Fruit fly (Drosophila melanogaster) whole organism, prepupa: ENCODE measurements around the gene bol.

Source experiments
- Blimp-1 ChIP-seq: fragments of 200-800 bp; sonication (Bioruptor generic); optimal IDR thresholded peaks from 3 replicates; lab custom pipeline; 2017; ENCODE audit warnings: missing biosample characterization, missing genetic modification characterization, mild to moderate bottlenecking, moderate library complexity, missing genetic modification reagents
- CG10631 ChIP-seq: fragments of 200-800 bp; sonication (Bioruptor generic); optimal IDR thresholded peaks from 2 replicates; lab custom pipeline; 2016; ENCODE audit warnings: missing biosample characterization, missing genetic modification characterization
- CG11294 ChIP-seq: fragments of 200-800 bp; sonication (Bioruptor generic); IDR thresholded peaks from 2 replicates; pipeline ENCODE4 v1.3.6; 2022; ENCODE audit warnings: missing biosample characterization, missing genetic modification characterization
- CG11762 ChIP-seq: fragments of 200-800 bp; sonication (Bioruptor generic); optimal IDR thresholded peaks from 3 replicates; lab custom pipeline; 2016; ENCODE audit warnings: missing biosample characterization, missing genetic modification characterization; ENCODE audit not compliant: insufficient read depth
- CG11902 ChIP-seq: fragments of 200-800 bp; sonication (Bioruptor generic); optimal IDR thresholded peaks from 3 replicates; lab custom pipeline; 2016; ENCODE audit warnings: missing biosample characterization, missing genetic modification characterization
- CG1621 ChIP-seq: fragments of 200-800 bp; sonication (Bioruptor generic); optimal IDR thresholded peaks from 3 replicates; lab custom pipeline; 2018; ENCODE audit warnings: missing biosample characterization, mild to moderate bottlenecking, missing genetic modification characterization
- CG16779 ChIP-seq: fragments of 200-800 bp; sonication (Bioruptor generic); optimal IDR thresholded peaks from 3 replicates; lab custom pipeline; 2017; ENCODE audit warnings: missing biosample characterization, mild to moderate bottlenecking, missing genetic modification characterization
- CG3032 ChIP-seq: fragments of 200-800 bp; optimal IDR thresholded peaks from 2 replicates; lab custom pipeline; 2019; ENCODE audit warnings: missing biosample characterization, mild to moderate bottlenecking, missing genetic modification characterization, moderate library complexity
- CG32006 ChIP-seq: fragments of 200-800 bp; sonication (Bioruptor generic); optimal IDR thresholded peaks from 3 replicates; lab custom pipeline; 2017; ENCODE audit warnings: missing biosample characterization, mild to moderate bottlenecking, missing genetic modification characterization
- CG34406 ChIP-seq: fragments of 200-800 bp; sonication (Bioruptor generic); optimal IDR thresholded peaks from 3 replicates; lab custom pipeline; 2016; ENCODE audit warnings: missing biosample characterization, missing genetic modification characterization
- CG3919 ChIP-seq: fragments of 200-800 bp; sonication (Bioruptor generic); optimal IDR thresholded peaks from 3 replicates; lab custom pipeline; 2016; ENCODE audit warnings: missing biosample characterization, missing genetic modification characterization
- CG6163 ChIP-seq: fragments of 200-800 bp; sonication (Bioruptor generic); IDR thresholded peaks from 3 replicates; pipeline ENCODE4 v1.3.6; 2022; ENCODE audit warnings: missing biosample characterization, missing genetic modification characterization
- CG6276 ChIP-seq: fragments of 200-800 bp; sonication (Bioruptor generic); optimal IDR thresholded peaks from 2 replicates; lab custom pipeline; 2017; ENCODE audit warnings: missing biosample characterization, mild to moderate bottlenecking, missing genetic modification characterization
- CG6792 ChIP-seq: fragments of 200-800 bp; sonication (Bioruptor generic); optimal IDR thresholded peaks from 3 replicates; lab custom pipeline; 2016; ENCODE audit warnings: missing biosample characterization, missing genetic modification characterization
- CG6808 ChIP-seq: fragments of 200-800 bp; sonication (Bioruptor generic); optimal IDR thresholded peaks from 3 replicates; lab custom pipeline; 2017; ENCODE audit warnings: missing biosample characterization, missing genetic modification characterization, mild to moderate bottlenecking, moderate library complexity, missing genetic modification reagents
- CG7368 ChIP-seq: fragments of 200-800 bp; sonication (Bioruptor generic); optimal IDR thresholded peaks from 3 replicates; lab custom pipeline; 2016; ENCODE audit warnings: missing biosample characterization, missing genetic modification characterization
- CG8319 ChIP-seq: fragments of 200-800 bp; sonication (Bioruptor generic); optimal IDR thresholded peaks from 3 replicates; lab custom pipeline; 2016; ENCODE audit warnings: missing biosample characterization, missing genetic modification characterization
- CG8632 ChIP-seq: fragments of 200-800 bp; sonication (Bioruptor generic); optimal IDR thresholded peaks from 3 replicates; lab custom pipeline; 2016; ENCODE audit warnings: missing biosample characterization, missing genetic modification characterization
- CG9139 ChIP-seq: fragments of 200-800 bp; sonication (Bioruptor generic); optimal IDR thresholded peaks from 3 replicates; lab custom pipeline; 2017; ENCODE audit warnings: missing biosample characterization, mild to moderate bottlenecking, missing genetic modification characterization
- Eip93F ChIP-seq: fragments of 200-800 bp; sonication (Bioruptor generic); optimal IDR thresholded peaks from 2 replicates; lab custom pipeline; 2016; ENCODE audit warnings: missing biosample characterization, mild to moderate bottlenecking, missing genetic modification characterization
- Ets21C ChIP-seq: fragments of 200-800 bp; sonication (Bioruptor generic); optimal IDR thresholded peaks from 3 replicates; lab custom pipeline; 2016; ENCODE audit warnings: missing biosample characterization, missing genetic modification characterization
- Ets96B ChIP-seq: fragments of 200-800 bp; optimal IDR thresholded peaks from 2 replicates; lab custom pipeline; 2019; ENCODE audit warnings: missing biosample characterization, mild to moderate bottlenecking, missing genetic modification characterization, moderate library complexity
- Gug ChIP-seq: fragments of 200-800 bp; sonication (Bioruptor generic); IDR thresholded peaks from 2 replicates; pipeline ENCODE4 v1.3.6; 2022; ENCODE audit warnings: missing biosample characterization, missing genetic modification characterization
- Hr39 ChIP-seq: fragments of 200-800 bp; sonication (Bioruptor generic); optimal IDR thresholded peaks from 2 replicates; lab custom pipeline; 2016; ENCODE audit warnings: missing biosample characterization, missing genetic modification characterization
- Hr4 ChIP-seq: fragments of 200-800 bp; sonication (Bioruptor generic); optimal IDR thresholded peaks from 3 replicates; lab custom pipeline; 2016; ENCODE audit warnings: missing biosample characterization, missing genetic modification characterization
- Lpt ChIP-seq: fragments of 200-800 bp; sonication (Bioruptor generic); optimal IDR thresholded peaks from 3 replicates; lab custom pipeline; 2016; ENCODE audit warnings: missing biosample characterization, missing genetic modification characterization
- Met ChIP-seq: fragments of 200-800 bp; sonication (Bioruptor generic); optimal IDR thresholded peaks from 3 replicates; lab custom pipeline; 2016; ENCODE audit warnings: missing biosample characterization, missing genetic modification characterization
- Sox102F ChIP-seq: fragments of 200-800 bp; sonication (Bioruptor generic); optimal IDR thresholded peaks from 2 replicates; lab custom pipeline; 2016; ENCODE audit warnings: missing biosample characterization, mild to moderate bottlenecking, missing genetic modification characterization
- Sox14 ChIP-seq: fragments of 200-800 bp; sonication (Bioruptor generic); optimal IDR thresholded peaks from 3 replicates; lab custom pipeline; 2016; ENCODE audit warnings: missing biosample characterization, missing genetic modification characterization
- Sox15 ChIP-seq: fragments of 200-800 bp; sonication (Bioruptor generic); optimal IDR thresholded peaks from 3 replicates; lab custom pipeline; 2016; ENCODE audit warnings: missing biosample characterization, missing genetic modification characterization
- achi ChIP-seq: fragments of 200-800 bp; sonication (Bioruptor generic); optimal IDR thresholded peaks from 3 replicates; lab custom pipeline; 2016; ENCODE audit warnings: missing biosample characterization, missing genetic modification characterization
- acj6 ChIP-seq: fragments of 200-800 bp; sonication (Bioruptor generic); optimal IDR thresholded peaks from 3 replicates; lab custom pipeline; 2016; ENCODE audit warnings: missing biosample characterization, missing genetic modification characterization
- cyc ChIP-seq: fragments of 200-800 bp; sonication (Bioruptor generic); optimal IDR thresholded peaks from 3 replicates; lab custom pipeline; 2016; ENCODE audit warnings: missing biosample characterization, missing genetic modification characterization
- dac ChIP-seq: fragments of 200-800 bp; sonication (Bioruptor generic); optimal IDR thresholded peaks from 2 replicates; lab custom pipeline; 2017; ENCODE audit warnings: missing biosample characterization, mild to moderate bottlenecking, missing genetic modification characterization
- dsx ChIP-seq: fragments of 200-800 bp; optimal IDR thresholded peaks from 3 replicates; lab custom pipeline; 2019; ENCODE audit warnings: missing biosample characterization, mild to moderate bottlenecking, missing genetic modification characterization, moderate library complexity; ENCODE audit not compliant: poor library complexity, severe bottlenecking
- fd59A ChIP-seq: fragments of 200-800 bp; sonication (Bioruptor generic); optimal IDR thresholded peaks from 2 replicates; lab custom pipeline; 2017; ENCODE audit warnings: missing biosample characterization, mild to moderate bottlenecking, missing genetic modification characterization, missing genetic modification reagents
- fd85E ChIP-seq: fragments of 200-800 bp; sonication (Bioruptor generic); optimal IDR thresholded peaks from 3 replicates; lab custom pipeline; 2016; ENCODE audit warnings: missing biosample characterization, missing genetic modification characterization
- fkh ChIP-seq: fragments of 200-800 bp; sonication (Bioruptor generic); optimal IDR thresholded peaks from 3 replicates; lab custom pipeline; 2017; ENCODE audit warnings: missing biosample characterization, mild to moderate bottlenecking, missing genetic modification characterization, moderate library complexity
- lz ChIP-seq: fragments of 200-800 bp; sonication (Bioruptor generic); optimal IDR thresholded peaks from 3 replicates; lab custom pipeline; 2016; ENCODE audit warnings: missing biosample characterization, missing genetic modification characterization
- net ChIP-seq: fragments of 200-800 bp; sonication (Bioruptor generic); optimal IDR thresholded peaks from 3 replicates; lab custom pipeline; 2016; ENCODE audit warnings: missing biosample characterization, missing genetic modification characterization
- pdm3 ChIP-seq: fragments of 200-800 bp; sonication (Bioruptor generic); optimal IDR thresholded peaks from 3 replicates; lab custom pipeline; 2016; ENCODE audit warnings: missing biosample characterization, missing genetic modification characterization
- salr ChIP-seq, 2 experiments: fragments of 200-800 bp; sonication (Bioruptor generic); optimal IDR thresholded peaks; 3 replicates each; lab custom pipeline; 2016 to 2018; ENCODE audit warnings: missing biosample characterization in 2 of 2, missing genetic modification characterization in 2 of 2, mild to moderate bottlenecking in 1 of 2
- spab ChIP-seq: fragments of 200-800 bp; sonication (Bioruptor generic); optimal IDR thresholded peaks from 2 replicates; lab custom pipeline; 2017; ENCODE audit warnings: missing biosample characterization, mild to moderate bottlenecking, missing genetic modification characterization, missing genetic modification reagents
- ss ChIP-seq, 2 experiments: fragments of 200-800 bp; sonication (Bioruptor generic); optimal IDR thresholded peaks; 2 replicates in 1 of 2; 3 replicates in 1 of 2; lab custom pipeline; 2017 to 2018; ENCODE audit warnings: mild to moderate bottlenecking in 2 of 2, missing biosample characterization in 2 of 2, missing genetic modification characterization in 2 of 2, moderate library complexity in 1 of 2
- svp ChIP-seq: fragments of 200-800 bp; sonication (Bioruptor generic); peaks from one replicate; lab custom pipeline; 2016; ENCODE audit warnings: missing biosample characterization, missing genetic modification characterization

bol gene

DNA sequence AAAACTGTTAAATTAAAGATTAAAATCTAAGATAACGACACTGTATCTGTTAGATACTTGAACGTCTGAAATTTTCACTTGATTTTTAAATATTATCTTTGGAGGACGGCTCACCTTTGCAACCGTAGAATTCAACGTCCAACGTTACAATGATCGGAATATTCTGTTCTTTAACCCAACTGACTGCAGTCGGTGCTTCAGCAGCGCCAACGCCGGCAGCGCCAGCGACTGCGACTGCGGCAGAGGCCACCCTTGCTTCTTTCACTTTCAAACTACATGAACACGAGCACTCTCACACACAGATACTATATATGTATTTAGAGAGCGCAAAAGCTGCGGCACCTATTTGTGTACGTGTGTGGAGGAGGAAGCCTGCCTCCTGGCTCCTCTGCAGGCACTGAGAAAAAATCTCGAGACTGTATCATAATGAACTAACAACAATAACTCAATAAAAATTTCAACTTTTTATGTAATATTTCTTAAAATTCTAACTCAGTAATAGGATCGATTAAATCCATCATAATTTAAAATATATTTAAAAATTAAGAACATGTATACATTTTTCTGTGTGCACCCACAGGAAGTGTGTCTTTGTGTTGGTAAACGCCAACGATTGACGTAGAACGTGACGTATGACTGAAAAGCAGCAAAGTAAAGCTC, 76.6 kb downstream of the bol start (continued):
- TF ChIP-seq CG6808 (GFP tag; lab: Kevin White, UChicago), result peak; percentile 95
- peak; percentile 98 for TF ChIP-seq ss (GFP tag; optimal IDR thresholded peaks at IDR 0.05; lab: Kevin White, UChicago)
- TF ChIP-seq svp (GFP tag; lab: Kevin White, UChicago), result peak; percentile 98
- peak; percentile 95 for TF ChIP-seq net (GFP tag; lab: Kevin White, UChicago)
- TF ChIP-seq spab, result peak; percentile 97
- peak; percentile 97 for TF ChIP-seq CG32006 (GFP tag; lab: Kevin White, UChicago)
- peak; percentile 96 for TF ChIP-seq Met
- TF ChIP-seq Gug, result peak; percentile 96
- peak; percentile 98 for TF ChIP-seq acj6 (GFP tag; lab: Kevin White, UChicago)
- TF ChIP-seq CG34406 (GFP tag; lab: Kevin White, UChicago), result peak; percentile 97
- TF ChIP-seq Hr4, result peak; percentile 95
- peak; percentile 94 for TF ChIP-seq dac
- peak; percentile 92 for TF ChIP-seq CG11902
- peak; percentile 96 for TF ChIP-seq Sox102F (GFP tag; lab: Kevin White, UChicago)
- TF ChIP-seq Sox14, result peak; percentile 93
- TF ChIP-seq lz (GFP tag; lab: Kevin White, UChicago), result peak; percentile 95
- TF ChIP-seq cyc (GFP tag; lab: Kevin White, UChicago), result peak; percentile 94
- peak; percentile 94 for TF ChIP-seq CG11762 (GFP tag; lab: Kevin White, UChicago)
- TF ChIP-seq fd59A, result peak; percentile 97
- peak; percentile 98 for TF ChIP-seq Ets96B (tag; lab: Kevin White, UChicago)
- peak; percentile 97 for TF ChIP-seq CG6792
- peak; percentile 94 for TF ChIP-seq CG8319 (GFP tag; lab: Kevin White, UChicago)
- peak; percentile 95 for TF ChIP-seq CG16779 (tag; lab: Kevin White, UChicago)
- peak; percentile 94 for TF ChIP-seq CG6276 (GFP tag; lab: Kevin White, UChicago)
- TF ChIP-seq CG9139 (GFP tag; lab: Kevin White, UChicago), result peak; percentile 95
- TF ChIP-seq achi (GFP tag; lab: Kevin White, UChicago), result peak; percentile 97
- peak; percentile 95 for TF ChIP-seq CG7368 (GFP tag; lab: Kevin White, UChicago)

DNA sequence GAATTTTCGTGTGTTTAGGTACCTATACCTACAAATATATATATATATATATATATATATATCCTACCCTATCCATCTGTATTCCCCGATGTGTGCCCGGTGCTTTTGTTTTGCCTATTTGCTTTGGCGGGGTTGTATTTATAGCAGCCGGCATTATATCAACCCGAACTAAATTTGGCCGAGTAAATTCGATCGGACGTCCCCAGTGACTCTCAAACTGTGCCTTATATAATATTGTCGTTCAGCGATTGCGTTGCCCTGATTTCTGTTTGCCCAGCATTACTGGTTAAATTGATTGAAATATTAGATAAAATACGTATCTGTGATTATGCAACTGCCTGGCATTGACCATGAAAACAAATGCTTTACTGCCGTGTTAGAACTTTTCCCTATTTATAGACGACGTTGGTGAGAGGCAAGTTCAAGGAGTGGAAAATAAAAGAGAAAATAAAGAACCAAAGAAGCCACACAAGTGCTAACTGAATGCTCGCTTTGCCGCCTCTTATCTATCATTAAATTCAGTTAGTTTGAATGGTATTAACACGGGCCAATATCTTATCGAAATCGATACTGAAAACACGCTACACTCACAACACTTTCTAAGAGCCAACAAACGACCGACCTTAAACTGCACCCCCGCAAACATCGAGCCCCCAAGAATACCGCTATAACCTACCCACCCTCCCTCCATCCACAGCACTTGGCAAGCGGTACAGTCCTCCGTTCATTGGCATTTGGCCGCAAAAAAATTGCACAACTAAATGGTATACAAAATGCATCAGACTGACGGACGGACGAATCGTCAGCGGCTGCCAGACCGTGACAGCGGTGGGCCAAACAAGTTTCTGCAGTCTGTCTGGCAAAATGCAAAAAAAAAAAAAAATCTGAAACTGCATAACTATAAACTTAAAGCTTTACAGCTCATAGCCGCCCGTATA, 78.1 kb downstream of the bol start:
- no peak for TF ChIP-seq Hr39
- TF ChIP-seq Gug, result no peak
- TF ChIP-seq spab, result no peak
- TF ChIP-seq CG3032 (tag; lab: Kevin White, UChicago), result no peak
- no peak for TF ChIP-seq pdm3 (GFP tag; lab: Kevin White, UChicago)
- TF ChIP-seq fkh, result no peak
- no peak for TF ChIP-seq CG3919
- no peak for TF ChIP-seq CG9139 (GFP tag; lab: Kevin White, UChicago)
- no peak for TF ChIP-seq CG16779 (tag; lab: Kevin White, UChicago)
- TF ChIP-seq fd59A, result no peak
- TF ChIP-seq CG6163 (GFP tag; lab: Robert Waterston, UW), result 0 out of 3 replicates have a peak, but pooled peaks have one; percentile 16
- no peak for TF ChIP-seq svp (GFP tag; lab: Kevin White, UChicago)
- no peak for TF ChIP-seq CG6276 (GFP tag; lab: Kevin White, UChicago)
- peak in 1 of 2 experiments; percentile 24 for TF ChIP-seq ss (GFP tag; optimal IDR thresholded peaks at IDR 0.05; lab: Kevin White, UChicago)
- no peak for TF ChIP-seq CG6792
- TF ChIP-seq Eip93F (GFP tag; lab: Kevin White, UChicago), result no peak
- no peak for TF ChIP-seq CG1621 (tag; lab: Kevin White, UChicago)
- no peak for TF ChIP-seq Sox14
- no peak for TF ChIP-seq CG32006 (GFP tag; lab: Kevin White, UChicago)
- peak; percentile 0 for TF ChIP-seq dsx (GFP tag; lab: Kevin White, UChicago)
- no peak for TF ChIP-seq Ets21C (GFP tag; lab: Kevin White, UChicago)
- peak; percentile 65 for TF ChIP-seq Lpt (GFP tag; lab: Kevin White, UChicago)
- TF ChIP-seq Sox15 (GFP tag; lab: Kevin White, UChicago), result no peak
- no peak for TF ChIP-seq CG10631 (GFP tag; lab: Kevin White, UChicago)
- no peak for TF ChIP-seq dac
- TF ChIP-seq Hr4, result no peak
- no peak for TF ChIP-seq Blimp-1 (GFP tag; lab: Kevin White, UChicago)
- no peak for TF ChIP-seq CG6808 (GFP tag; lab: Kevin White, UChicago)
- TF ChIP-seq CG34406 (GFP tag; lab: Kevin White, UChicago), result no peak
- no peak for TF ChIP-seq fd85E
- TF ChIP-seq CG11294 (GFP tag; lab: Robert Waterston, UW), result no peak
- no peak for TF ChIP-seq salr (GFP tag; optimal IDR thresholded peaks at IDR 0.05; lab: Kevin White, UChicago)
- no peak for TF ChIP-seq CG8632 (GFP tag; lab: Kevin White, UChicago)
